Worm (Caenorhabditis elegans): Measurements from ENCODE around the gene F33A8.4.

DNA sequence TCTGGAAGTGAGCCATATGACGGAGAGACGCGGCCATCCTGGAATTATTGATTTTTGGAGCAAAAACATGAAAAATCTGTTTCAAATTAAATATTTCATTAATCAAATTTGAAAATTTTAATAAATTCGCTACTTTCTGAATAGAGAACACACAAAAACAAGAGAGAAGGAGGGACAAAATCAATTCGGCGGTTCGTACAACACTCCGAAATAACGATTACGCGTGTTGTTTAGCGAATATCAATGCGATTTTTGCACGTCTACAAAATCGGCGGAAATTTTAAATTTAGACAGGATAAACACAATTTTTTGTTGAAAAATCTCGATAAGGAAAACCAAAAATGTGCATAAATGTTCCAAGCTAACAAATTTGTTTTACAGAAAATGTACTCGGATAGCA, 1.0 kb upstream of the F33A8.4 start, which contains the start of the genes sdhd-1 and ilkp-1:
- TF ChIP-seq ztf-11 (tag; optimal IDR thresholded peaks at IDR 0.05) (no peak), lin-13 (tag; optimal IDR thresholded peaks at IDR 0.05) (no peak), blmp-1 (tag; optimal IDR thresholded peaks at IDR 0.05) (no peak), snpc-4 (tag; optimal IDR thresholded peaks at IDR 0.05) (no peak), nhr-28 (tag; optimal IDR thresholded peaks at IDR 0.05) (no peak), nhr-76 (tag; optimal IDR thresholded peaks at IDR 0.05) (no peak), lsy-2 (tag; optimal IDR thresholded peaks at IDR 0.05) (peak; percentile 49), nhr-237 (tag; optimal IDR thresholded peaks at IDR 0.05) (no peak), unc-120 (tag; optimal IDR thresholded peaks at IDR 0.05; ENCODE audit: poor library complexity, severe bottlenecking) (no peak), lin-32 (GFP tag; optimal IDR thresholded peaks at IDR 0.05) (no peak), elt-3 (tag; optimal IDR thresholded peaks at IDR 0.05) (no peak), ces-1 (GFP tag; optimal IDR thresholded peaks at IDR 0.05) (peak; percentile 71)

All from whole organism, mixed stage, embryonic.